Worm (Caenorhabditis elegans): ENCODE data around the gene unc-96.

unc-96 gene

DNA sequence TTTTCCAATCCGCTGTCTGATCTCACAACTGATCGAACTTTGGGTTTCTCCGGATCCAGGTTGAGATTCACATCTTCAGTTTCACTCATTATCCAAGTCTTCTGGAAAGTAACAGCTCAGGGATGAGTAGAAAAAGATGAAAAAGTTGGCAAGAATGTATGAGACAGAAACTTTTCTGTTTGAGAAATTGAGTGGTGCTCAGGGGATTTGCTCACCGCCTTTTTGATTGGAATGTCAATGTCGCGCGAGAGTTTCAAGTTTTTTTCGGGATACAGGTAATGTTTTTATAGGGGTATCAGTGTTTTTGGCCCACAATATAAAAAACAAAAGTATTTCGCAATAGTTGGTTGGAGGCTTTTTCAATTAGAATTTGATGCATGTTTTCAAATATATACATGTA is at the start of gene unc-96:
unc-96 (minus strand) TSS at position 101 of the 400 bp plus-strand sequence.
- TF ChIP-seq dao-5 (tag; optimal IDR thresholded peaks at IDR 0.05), result no peak
- no peak for TF ChIP-seq him-1 (tag; optimal IDR thresholded peaks at IDR 0.05)
- no peak for TF ChIP-seq W03F9.2 (tag; optimal IDR thresholded peaks at IDR 0.05)

DNA sequence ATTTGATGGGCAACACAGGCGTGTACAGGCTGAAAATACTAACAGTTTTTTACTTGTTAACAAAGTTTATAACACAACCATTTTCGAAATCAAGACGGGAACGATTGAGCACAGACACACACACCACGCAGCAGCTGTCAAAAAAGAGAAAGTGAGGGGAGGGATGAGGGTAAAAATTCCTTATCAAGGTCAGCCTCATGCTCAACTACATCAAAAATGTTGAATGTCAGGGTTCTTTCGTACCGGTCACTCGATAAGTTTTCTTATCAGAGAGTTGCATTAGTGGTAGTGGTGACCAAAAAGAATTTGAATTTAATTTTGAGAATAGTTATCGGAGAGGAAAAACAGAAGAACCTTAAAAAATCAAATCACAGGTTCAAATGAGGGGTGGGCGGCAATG is 49.5 kb upstream of the unc-96 start, which contains the start of gene T19D7.6:
T19D7.6 (minus strand) TSS at position 198 of the 400 bp plus-strand sequence.
- TF ChIP-seq W03F9.2 (tag; optimal IDR thresholded peaks at IDR 0.05) (no peak), him-1 (tag; optimal IDR thresholded peaks at IDR 0.05) (no peak), dao-5 (tag; optimal IDR thresholded peaks at IDR 0.05) (no peak)

DNA sequence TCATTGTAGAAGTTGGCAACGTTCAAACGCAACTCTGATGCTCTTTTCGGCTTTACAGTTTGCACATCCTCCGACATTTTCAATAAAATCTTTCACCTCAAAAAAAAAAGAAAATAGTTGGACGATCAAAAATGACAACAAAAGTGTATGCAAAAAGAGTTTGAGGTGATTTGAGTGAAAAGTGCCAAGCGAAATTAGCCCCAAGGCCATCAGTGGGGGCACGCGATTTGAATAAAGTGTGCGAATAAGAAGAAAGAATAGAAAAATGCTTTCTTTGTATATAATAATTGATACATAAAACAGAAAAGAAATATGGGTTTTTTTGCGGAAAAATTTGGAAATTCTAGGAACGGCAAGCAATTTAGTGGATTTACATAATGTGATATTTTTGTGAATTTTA is 45.0 kb upstream of the unc-96 start, which contains the start of gene T19D7.5:
T19D7.5 (minus strand) TSS at position 101 of the 400 bp plus-strand sequence.
- TF ChIP-seq dao-5 (tag; optimal IDR thresholded peaks at IDR 0.05) (no peak), W03F9.2 (tag; optimal IDR thresholded peaks at IDR 0.05) (no peak), him-1 (tag; optimal IDR thresholded peaks at IDR 0.05) (no peak)

DNA sequence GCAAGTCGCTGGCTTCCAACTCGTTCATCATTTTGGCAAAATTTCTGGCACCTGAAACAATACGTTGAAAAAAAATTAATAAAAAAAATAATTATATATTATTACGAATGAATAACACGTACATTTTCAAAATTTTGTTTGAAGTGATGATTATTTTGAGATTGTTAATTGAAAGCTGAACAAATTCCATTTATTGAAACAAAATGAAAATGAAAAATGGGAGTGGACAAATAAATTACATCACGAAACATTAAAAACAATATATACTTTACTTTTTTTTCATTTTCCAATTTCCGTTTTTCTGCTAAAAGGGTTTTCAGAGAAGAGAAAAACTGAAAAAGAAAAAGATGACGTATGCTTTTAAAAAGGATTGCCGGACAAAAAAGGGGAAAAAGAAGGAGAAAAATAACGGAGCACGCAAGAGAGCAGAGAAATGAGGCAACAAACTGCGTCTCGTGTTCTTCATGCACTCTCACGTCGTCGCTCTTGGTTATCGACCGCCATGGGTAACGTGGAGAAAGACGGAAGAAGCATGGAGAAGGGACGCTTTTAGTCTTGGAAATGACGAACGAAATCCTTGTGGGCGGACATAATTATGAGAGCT is 40.7 kb upstream of the unc-96 start, which contains the start of gene rund-1:
rund-1 (minus strand) TSS at position 51 of the 604 bp plus-strand sequence.
- TF ChIP-seq him-1 (tag; optimal IDR thresholded peaks at IDR 0.05) (peak; percentile 54), dao-5 (tag; optimal IDR thresholded peaks at IDR 0.05) (no peak)

DNA sequence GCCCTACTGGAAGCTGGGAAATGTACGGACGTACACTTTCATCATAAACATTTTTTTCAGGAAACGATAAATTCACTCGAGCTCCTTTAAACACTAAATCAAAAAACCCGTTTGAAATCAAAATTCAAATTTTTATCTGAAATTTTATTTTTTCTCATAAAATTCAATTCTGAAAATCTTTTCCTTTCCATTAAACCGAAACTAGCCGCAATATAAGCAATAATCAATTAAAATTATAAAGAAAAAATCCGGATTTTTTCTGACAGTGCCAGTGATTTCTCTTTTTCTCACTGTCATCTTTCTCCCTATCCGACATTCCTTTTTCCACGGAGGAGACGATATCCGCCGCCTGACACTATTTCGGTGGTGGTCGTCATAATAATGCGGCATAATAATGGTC is 34.8 kb upstream of the unc-96 start, which contains the start of gene lpr-7:
lpr-7 (plus strand) TSS at position 301 of the 400 bp plus-strand sequence.
- TF ChIP-seq him-1 (tag; optimal IDR thresholded peaks at IDR 0.05) (no peak), W03F9.2 (tag; optimal IDR thresholded peaks at IDR 0.05) (no peak), dao-5 (tag; optimal IDR thresholded peaks at IDR 0.05) (no peak)

DNA sequence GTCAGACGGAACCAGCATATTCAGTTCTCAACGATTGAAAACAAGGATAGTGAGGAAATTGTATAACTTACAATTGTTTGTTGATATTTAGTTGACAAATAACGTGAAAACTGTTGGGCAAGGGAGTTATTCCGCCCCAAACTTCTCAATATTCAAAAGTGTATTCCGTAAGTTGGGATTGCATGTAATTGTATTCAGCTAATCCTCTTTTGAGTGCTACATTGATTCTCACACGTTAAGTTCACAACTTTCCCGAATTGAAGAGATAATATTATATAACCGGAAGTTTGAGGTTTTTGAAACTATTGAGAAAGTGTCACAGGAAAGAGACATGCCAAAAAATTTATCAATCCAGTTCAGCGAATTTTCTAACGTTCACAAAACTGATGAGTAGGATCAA is 33.7 kb upstream of the unc-96 start, which contains the start of gene ifc-2:
ifc-2 (minus strand) TSS at position 101 of the 400 bp plus-strand sequence.
- no peak for TF ChIP-seq W03F9.2 (tag; optimal IDR thresholded peaks at IDR 0.05)
- TF ChIP-seq dao-5 (tag; optimal IDR thresholded peaks at IDR 0.05), result no peak
- TF ChIP-seq him-1 (tag; optimal IDR thresholded peaks at IDR 0.05), result no peak

DNA sequence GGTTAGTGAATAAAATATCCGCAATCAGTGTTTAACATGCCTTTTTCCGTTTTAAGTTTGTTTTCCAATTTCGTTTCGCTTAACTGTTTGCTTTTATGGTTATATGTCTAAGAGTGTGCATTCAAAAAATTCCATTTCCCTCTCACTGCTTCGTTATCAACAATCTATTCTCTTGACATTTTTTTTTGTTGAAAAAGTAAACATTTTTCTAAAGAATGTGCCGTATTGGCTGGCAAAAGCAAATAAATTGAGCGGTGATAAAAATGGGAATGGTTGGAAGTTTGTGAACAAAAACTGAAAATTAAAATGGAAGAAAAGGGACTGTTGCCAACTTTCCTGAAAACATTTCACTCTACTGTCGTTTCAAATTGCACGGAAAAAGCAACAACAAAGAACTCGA is 30.5 kb upstream of the unc-96 start:
- TF ChIP-seq W03F9.2 (tag; optimal IDR thresholded peaks at IDR 0.05), result no peak
- TF ChIP-seq him-1 (tag; optimal IDR thresholded peaks at IDR 0.05), result no peak

DNA sequence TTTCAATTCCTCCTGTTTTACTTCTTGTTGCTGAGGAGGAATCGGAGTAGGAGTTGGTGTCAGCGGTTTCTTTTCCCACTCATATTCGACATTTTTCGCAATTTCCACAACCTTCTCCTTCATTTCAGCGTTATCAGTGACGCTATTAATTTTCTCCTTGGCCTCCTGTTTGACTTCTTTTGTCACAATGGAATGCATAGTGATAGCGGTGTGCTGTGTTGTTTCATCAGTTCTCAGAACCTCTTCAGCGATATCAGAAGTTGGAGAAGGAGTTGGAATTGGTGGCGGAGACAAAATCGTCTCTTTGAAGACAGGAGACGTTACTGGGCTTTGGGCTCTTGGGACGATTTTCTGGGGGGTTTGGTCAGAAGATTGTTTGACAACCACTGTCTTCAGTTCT is 25.4 kb upstream of the unc-96 start:
- TF ChIP-seq dao-5 (tag; optimal IDR thresholded peaks at IDR 0.05) (no peak), him-1 (tag; optimal IDR thresholded peaks at IDR 0.05) (no peak), W03F9.2 (tag; optimal IDR thresholded peaks at IDR 0.05) (no peak)

DNA sequence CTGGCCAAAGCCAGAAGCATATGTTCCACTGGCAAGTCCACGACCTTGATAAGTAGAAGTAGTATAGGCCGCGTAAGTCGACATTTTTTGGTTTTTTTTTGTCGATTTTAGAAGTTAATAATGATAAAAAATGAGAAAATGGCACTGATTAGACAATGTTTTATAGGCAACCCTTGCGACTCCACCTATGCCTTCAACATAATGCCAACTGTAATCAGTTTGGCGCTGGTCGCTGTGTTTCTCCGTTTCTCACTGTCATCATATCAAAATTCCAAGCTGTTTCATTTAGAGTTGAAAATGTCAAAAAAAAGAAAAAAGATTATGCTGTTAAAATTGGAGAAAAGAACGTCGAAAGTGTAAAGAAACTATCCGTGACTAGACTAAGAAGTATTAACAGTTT is 24.5 kb upstream of the unc-96 start:
- no peak for TF ChIP-seq W03F9.2 (tag; optimal IDR thresholded peaks at IDR 0.05)
- TF ChIP-seq him-1 (tag; optimal IDR thresholded peaks at IDR 0.05), result no peak
- no peak for TF ChIP-seq dao-5 (tag; optimal IDR thresholded peaks at IDR 0.05)

DNA sequence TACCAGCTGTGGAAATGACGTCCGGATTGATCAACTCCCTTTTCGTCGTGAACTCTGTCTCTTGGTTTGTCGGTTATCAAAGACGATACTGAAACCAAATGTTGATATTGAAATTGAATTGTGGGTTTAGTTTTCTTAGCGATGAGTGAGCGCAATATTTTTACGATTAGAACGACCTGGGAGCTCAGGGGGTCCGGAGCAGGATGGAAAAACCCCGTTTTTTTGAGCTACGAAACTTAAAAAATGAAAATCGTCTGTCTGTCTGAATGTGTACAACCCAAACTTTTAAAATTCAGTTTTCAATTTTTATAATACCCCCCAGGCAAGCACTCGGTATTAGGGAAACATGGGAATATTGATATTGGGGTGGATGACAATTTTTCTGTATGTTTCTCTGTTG is 21.7 kb upstream of the unc-96 start:
- no peak for TF ChIP-seq W03F9.2 (tag; optimal IDR thresholded peaks at IDR 0.05)
- no peak for TF ChIP-seq dao-5 (tag; optimal IDR thresholded peaks at IDR 0.05)
- TF ChIP-seq him-1 (tag; optimal IDR thresholded peaks at IDR 0.05), result no peak

DNA sequence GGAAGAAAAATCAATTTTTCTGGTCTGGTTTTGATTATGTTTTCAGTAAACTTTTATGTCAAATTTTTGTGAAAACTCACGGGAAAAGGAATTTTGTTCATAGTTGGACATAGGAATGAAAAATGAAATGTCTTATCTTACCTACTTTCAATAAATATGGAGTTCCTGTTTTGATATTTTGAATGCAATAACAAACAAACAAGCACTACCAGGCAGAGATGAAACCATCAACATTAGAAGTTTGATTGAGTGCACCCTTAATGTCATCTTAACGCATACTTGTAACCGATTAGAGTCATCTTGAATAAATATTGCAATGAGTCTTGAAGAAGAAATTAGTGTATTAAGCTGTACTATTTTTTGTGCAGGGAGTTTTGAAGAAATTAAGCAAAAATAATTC is 20.4 kb upstream of the unc-96 start, which contains the start of gene M6.11:
M6.11 (minus strand) TSS at position 101 of the 400 bp plus-strand sequence.
- no peak for TF ChIP-seq him-1 (tag; optimal IDR thresholded peaks at IDR 0.05)
- no peak for TF ChIP-seq W03F9.2 (tag; optimal IDR thresholded peaks at IDR 0.05)
- no peak for TF ChIP-seq dao-5 (tag; optimal IDR thresholded peaks at IDR 0.05)

DNA sequence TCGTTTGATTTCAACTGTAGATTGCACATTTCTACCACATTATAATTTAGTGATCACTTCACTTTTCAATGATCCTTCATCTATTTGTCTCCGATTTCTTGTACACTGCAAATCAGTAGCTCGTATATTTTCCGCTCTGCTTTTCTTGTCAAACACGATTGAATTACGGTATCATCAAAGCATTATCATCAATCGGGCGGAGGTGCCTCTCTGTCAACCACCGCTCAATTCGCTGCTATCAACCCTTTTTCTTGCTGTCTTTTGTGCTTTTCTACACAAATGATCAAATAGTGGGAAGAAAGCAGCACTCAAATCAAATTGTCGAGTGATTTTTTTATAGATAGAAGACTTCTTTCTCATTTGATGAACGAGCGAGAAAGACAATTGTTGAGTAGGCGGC is 16.5 kb upstream of the unc-96 start:
- TF ChIP-seq him-1 (tag; optimal IDR thresholded peaks at IDR 0.05) (no peak), dao-5 (tag; optimal IDR thresholded peaks at IDR 0.05) (no peak), W03F9.2 (tag; optimal IDR thresholded peaks at IDR 0.05) (no peak)

DNA sequence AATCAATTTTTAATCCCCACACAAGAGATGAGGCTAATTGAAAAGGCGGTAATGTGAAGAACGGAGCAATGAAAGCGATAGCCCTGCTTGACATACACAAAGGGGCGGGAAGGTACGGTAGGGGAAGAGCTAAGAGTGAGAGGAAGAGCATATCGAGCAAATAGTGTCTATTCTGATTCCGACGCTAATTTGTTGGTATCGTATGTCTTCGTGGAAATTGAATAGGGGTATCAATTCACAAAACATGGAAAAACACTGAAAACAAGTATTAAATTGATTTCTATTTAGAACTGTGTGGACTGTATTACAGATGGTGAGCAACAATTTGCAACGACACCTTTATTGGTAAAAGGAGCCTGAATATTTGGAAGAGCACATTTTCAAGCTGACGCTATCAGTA is 15.8 kb upstream of the unc-96 start, which contains the start of gene pha-2:
pha-2 (minus strand) TSS at position 101 of the 400 bp plus-strand sequence.
- TF ChIP-seq him-1 (tag; optimal IDR thresholded peaks at IDR 0.05), result no peak
- no peak for TF ChIP-seq dao-5 (tag; optimal IDR thresholded peaks at IDR 0.05)
- TF ChIP-seq W03F9.2 (tag; optimal IDR thresholded peaks at IDR 0.05), result no peak

DNA sequence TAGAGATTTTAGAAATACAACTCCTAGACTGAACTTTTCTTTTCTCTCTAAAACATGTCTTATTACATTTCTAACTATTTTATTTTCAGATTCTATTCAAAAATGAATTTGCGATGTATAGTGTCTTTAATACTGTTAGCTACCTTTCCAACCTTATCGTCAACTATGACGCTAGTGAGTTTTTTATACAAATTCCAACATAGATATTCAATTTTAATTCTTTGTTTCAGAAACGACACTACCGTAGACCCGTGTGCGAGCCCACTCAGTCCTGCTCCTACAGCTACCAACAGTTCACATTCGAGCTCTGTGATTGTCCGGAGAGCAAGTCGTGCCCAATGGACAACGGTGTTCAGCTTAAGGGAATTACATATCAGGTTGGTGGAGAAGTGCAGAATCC is 8.0 kb upstream of the unc-96 start, which contains the start of gene M6.4:
M6.4 (plus strand) TSS at position 55 of the 400 bp plus-strand sequence.
- TF ChIP-seq W03F9.2 (tag; optimal IDR thresholded peaks at IDR 0.05) (no peak), him-1 (tag; optimal IDR thresholded peaks at IDR 0.05) (no peak), dao-5 (tag; optimal IDR thresholded peaks at IDR 0.05) (no peak)

DNA sequence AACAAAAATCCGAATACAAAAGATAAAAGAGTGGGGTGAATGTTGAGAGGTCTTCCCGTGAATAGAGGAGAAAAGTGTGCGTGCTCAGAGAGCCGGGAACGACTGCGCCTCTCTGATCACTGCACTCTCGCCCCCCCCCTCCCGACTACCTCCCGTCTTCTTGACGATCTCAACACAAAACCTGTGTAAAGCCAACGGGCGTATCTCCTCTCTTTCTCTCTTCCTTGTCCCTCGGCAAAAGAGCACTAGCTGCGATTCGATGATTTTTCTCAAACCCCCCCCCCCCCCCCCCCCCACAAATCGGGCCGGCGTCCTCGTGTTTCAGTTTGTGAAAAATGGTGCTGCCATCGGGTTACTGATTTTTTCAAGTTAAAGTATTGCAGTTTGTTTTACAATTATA is 598 bp upstream of the unc-96 start:
- TF ChIP-seq him-1 (tag; optimal IDR thresholded peaks at IDR 0.05) (no peak), dao-5 (tag; optimal IDR thresholded peaks at IDR 0.05) (no peak), W03F9.2 (tag; optimal IDR thresholded peaks at IDR 0.05) (no peak)

Data from whole organism, L4/young adult.